Fruit fly (Drosophila melanogaster) whole organism, embryonic: Measurements from ENCODE around the gene retm.

ENCODE experiments used
- Bdp1 ChIP-seq: fragments of 200-800 bp; sonication (Bioruptor generic); optimal IDR thresholded peaks from 3 replicates; lab custom pipeline; 2016; ENCODE audit warnings: missing biosample characterization, missing genetic modification characterization
- CG10654 ChIP-seq: fragments of 200-800 bp; sonication (Bioruptor generic); optimal IDR thresholded peaks from 2 replicates; lab custom pipeline; 2016; ENCODE audit warnings: missing biosample characterization, missing genetic modification characterization
- CG11398 ChIP-seq: fragments of 200-800 bp; sonication (Bioruptor generic); optimal IDR thresholded peaks from 2 replicates; lab custom pipeline; 2016; ENCODE audit warnings: missing biosample characterization, missing genetic modification characterization
- CG11456 ChIP-seq: fragments of 200-800 bp; sonication (Bioruptor generic); IDR thresholded peaks from 3 replicates; pipeline ENCODE4 v1.3.6; 2022; ENCODE audit warnings: missing biosample characterization, missing genetic modification characterization
- CG11504 ChIP-seq: fragments of 200-800 bp; sonication (Bioruptor generic); optimal IDR thresholded peaks from 3 replicates; lab custom pipeline; 2019; ENCODE audit warnings: missing biosample characterization, mild to moderate bottlenecking, missing genetic modification characterization, moderate library complexity
- CG11723 ChIP-seq: fragments of 200-800 bp; sonication (Bioruptor generic); optimal IDR thresholded peaks from 2 replicates; lab custom pipeline; 2017; ENCODE audit warnings: missing biosample characterization, mild to moderate bottlenecking, missing genetic modification characterization
- CG12155 ChIP-seq: fragments of 200-800 bp; sonication (Bioruptor generic); optimal IDR thresholded peaks from 3 replicates; lab custom pipeline; 2016; ENCODE audit warnings: missing biosample characterization, missing genetic modification characterization
- CG12744 ChIP-seq: fragments of 200-800 bp; sonication (Bioruptor generic); optimal IDR thresholded peaks from 2 replicates; lab custom pipeline; 2016; ENCODE audit warnings: missing biosample characterization, missing genetic modification characterization
- CG13424 ChIP-seq: fragments of 200-800 bp; sonication (Bioruptor generic); optimal IDR thresholded peaks from 2 replicates; lab custom pipeline; 2019; ENCODE audit warnings: missing biosample characterization, mild to moderate bottlenecking, missing genetic modification characterization, moderate library complexity
- CG14710 ChIP-seq: fragments of 200-800 bp; sonication (Bioruptor generic); optimal IDR thresholded peaks from 3 replicates; lab custom pipeline; 2019; ENCODE audit warnings: missing biosample characterization, mild to moderate bottlenecking, missing genetic modification characterization, moderate library complexity
- CG15601 ChIP-seq: fragments of 200-800 bp; sonication (Bioruptor generic); optimal IDR thresholded peaks from 3 replicates; lab custom pipeline; 2019; ENCODE audit warnings: missing biosample characterization, mild to moderate bottlenecking, missing genetic modification characterization, moderate library complexity
- CG17361 ChIP-seq: fragments of 200-800 bp; sonication (Bioruptor generic); IDR thresholded peaks from 3 replicates; pipeline ENCODE4 v1.3.6; 2022; ENCODE audit warnings: missing biosample characterization, missing genetic modification characterization
- CG2889 ChIP-seq: fragments of 200-800 bp; sonication (Bioruptor generic); IDR thresholded peaks from 3 replicates; pipeline ENCODE4 v1.3.6; 2022; ENCODE audit warnings: missing biosample characterization, missing genetic modification characterization
- CG30020 ChIP-seq: fragments of 200-800 bp; optimal IDR thresholded peaks from 2 replicates; lab custom pipeline; 2019; ENCODE audit warnings: missing biosample characterization, mild to moderate bottlenecking, missing genetic modification characterization, moderate library complexity
- CG3407 ChIP-seq: fragments of 200-800 bp; sonication (Bioruptor generic); optimal IDR thresholded peaks from 2 replicates; lab custom pipeline; 2018; ENCODE audit warnings: missing biosample characterization, mild to moderate bottlenecking, missing genetic modification characterization
- CG4707 ChIP-seq: fragments of 200-800 bp; sonication (Bioruptor generic); optimal IDR thresholded peaks from 2 replicates; lab custom pipeline; 2018; ENCODE audit warnings: missing biosample characterization, mild to moderate bottlenecking, missing genetic modification characterization, moderate library complexity
- CG8281 ChIP-seq: fragments of 200-800 bp; sonication (Bioruptor generic); optimal IDR thresholded peaks from 2 replicates; lab custom pipeline; 2018; ENCODE audit warnings: missing biosample characterization, mild to moderate bottlenecking, missing genetic modification characterization, moderate library complexity
- CG8359 ChIP-seq: fragments of 200-800 bp; sonication (Bioruptor generic); optimal IDR thresholded peaks from 2 replicates; lab custom pipeline; 2017; ENCODE audit warnings: missing biosample characterization, mild to moderate bottlenecking, missing genetic modification characterization, borderline replicate concordance
- D19B ChIP-seq: fragments of 200-800 bp; sonication (Bioruptor generic); optimal IDR thresholded peaks from 2 replicates; lab custom pipeline; 2017; ENCODE audit warnings: missing biosample characterization, mild to moderate bottlenecking, missing genetic modification characterization
- HLH4C ChIP-seq: fragments of 200-800 bp; sonication (Bioruptor generic); IDR thresholded peaks from 3 replicates; pipeline ENCODE4 v1.3.6; 2022; ENCODE audit warnings: missing biosample characterization, missing genetic modification characterization; ENCODE audit not compliant: partially characterized antibody
- HLH54F ChIP-seq: fragments of 200-800 bp; sonication (Bioruptor generic); optimal IDR thresholded peaks from 3 replicates; lab custom pipeline; 2016; ENCODE audit warnings: missing biosample characterization, missing genetic modification characterization
- Hr3 ChIP-seq: fragments of 200-800 bp; sonication (Bioruptor generic); optimal IDR thresholded peaks from 3 replicates; lab custom pipeline; 2016; ENCODE audit warnings: missing biosample characterization, missing genetic modification characterization
- Lpt ChIP-seq: fragments of >200 bp; optimal IDR thresholded peaks from 2 replicates; lab custom pipeline; 2018; ENCODE audit warnings: missing biosample characterization, missing genetic modification characterization
- Max ChIP-seq: fragments of 200-800 bp; sonication (Bioruptor generic); optimal IDR thresholded peaks from 2 replicates; lab custom pipeline; 2016; ENCODE audit warnings: missing biosample characterization, mild to moderate bottlenecking, missing genetic modification characterization
- Mrtf ChIP-seq: fragments of 200-800 bp; sonication (Bioruptor generic); IDR thresholded peaks from 3 replicates; pipeline ENCODE4 v1.3.6; 2022; ENCODE audit warnings: missing biosample characterization, missing genetic modification characterization
- NC2β ChIP-seq: fragments of 200-800 bp; sonication (Bioruptor generic); optimal IDR thresholded peaks from 2 replicates; lab custom pipeline; 2016; ENCODE audit warnings: missing biosample characterization, missing genetic modification characterization
- Neu2 ChIP-seq: fragments of 200-800 bp; sonication (Bioruptor generic); optimal IDR thresholded peaks from 3 replicates; lab custom pipeline; 2016; ENCODE audit warnings: missing biosample characterization, missing genetic modification characterization, borderline replicate concordance
- Vsx1 ChIP-seq: fragments of 200-800 bp; sonication (Bioruptor generic); optimal IDR thresholded peaks from 2 replicates; lab custom pipeline; 2017; ENCODE audit warnings: missing biosample characterization, mild to moderate bottlenecking, missing genetic modification characterization, missing genetic modification reagents
- caup ChIP-seq: fragments of 200-800 bp; sonication (Bioruptor generic); optimal IDR thresholded peaks from 3 replicates; lab custom pipeline; 2017; ENCODE audit warnings: missing biosample characterization, mild to moderate bottlenecking, missing genetic modification characterization, moderate library complexity; ENCODE audit not compliant: severe bottlenecking
- esg ChIP-seq: fragments of 200-800 bp; sonication (Bioruptor generic); conservative IDR thresholded peaks from 2 replicates; pipeline ENCODE4 v1.3.6; 2022; ENCODE audit warnings: missing biosample characterization, missing genetic modification characterization
- exex ChIP-seq: fragments of 200-800 bp; sonication (Bioruptor generic); optimal IDR thresholded peaks from 4 replicates; lab custom pipeline; 2018; ENCODE audit warnings: missing biosample characterization, mild to moderate bottlenecking, missing genetic modification characterization, moderate library complexity
- fd64A ChIP-seq: fragments of 200-800 bp; sonication (Bioruptor generic); optimal IDR thresholded peaks from 3 replicates; lab custom pipeline; 2018; ENCODE audit warnings: missing biosample characterization, mild to moderate bottlenecking, missing genetic modification characterization
- fd96Cb ChIP-seq: fragments of 200-800 bp; sonication (Bioruptor generic); optimal IDR thresholded peaks from 2 replicates; lab custom pipeline; 2018; ENCODE audit warnings: missing biosample characterization, mild to moderate bottlenecking, missing genetic modification characterization, moderate library complexity
- ftz-f1 ChIP-seq: fragments of 200-800 bp; sonication (Bioruptor generic); optimal IDR thresholded peaks from 2 replicates; lab custom pipeline; 2016; ENCODE audit warnings: missing biosample characterization, missing genetic modification characterization
- fu2 ChIP-seq: fragments of 200-800 bp; sonication (Bioruptor generic); optimal IDR thresholded peaks from 2 replicates; lab custom pipeline; 2016; ENCODE audit warnings: missing biosample characterization, missing genetic modification characterization
- gsb ChIP-seq: fragments of 200-800 bp; sonication (Bioruptor generic); IDR thresholded peaks from 2 replicates; pipeline ENCODE4 v1.3.6; 2022; ENCODE audit warnings: missing biosample characterization, missing genetic modification characterization
- kay ChIP-seq: fragments of 200-800 bp; sonication (Bioruptor generic); optimal IDR thresholded peaks from 2 replicates; lab custom pipeline; 2016; ENCODE audit warnings: missing biosample characterization, missing genetic modification characterization
- pan ChIP-seq, 4 experiments: fragments of >200 bp in 3 of 4; fragments of 200-800 bp in 1 of 4; sonication (Bioruptor generic) in 1 of 4; optimal IDR thresholded peaks in 3 of 4; IDR thresholded peaks in 1 of 4; 2 replicates each; pipeline versions ENCODE4 v1.3.6 to Lab custom; 2017 to 2022; ENCODE audit warnings: missing biosample characterization in 2 of 4, missing genetic modification characterization in 2 of 4, mixed read lengths in 1 of 4
- prd ChIP-seq, 3 experiments: fragments of >200 bp in 2 of 3; fragments of 200-800 bp in 1 of 3; sonication (Bioruptor generic) in 1 of 3; optimal IDR thresholded peaks in 2 of 3; IDR thresholded peaks in 1 of 3; 2 replicates in 2 of 3; 3 replicates in 1 of 3; pipeline versions ENCODE4 v1.3.6 to Lab custom; 2017 to 2022; ENCODE audit warnings: missing biosample characterization in 1 of 3, missing genetic modification characterization in 1 of 3
- pros ChIP-seq: fragments of 200-800 bp; sonication (Bioruptor generic); optimal IDR thresholded peaks from 3 replicates; lab custom pipeline; 2019; ENCODE audit warnings: missing biosample characterization, mild to moderate bottlenecking, missing genetic modification characterization, moderate library complexity
- scrt ChIP-seq: fragments of 200-800 bp; sonication (Bioruptor generic); optimal IDR thresholded peaks from 2 replicates; lab custom pipeline; 2018; ENCODE audit warnings: missing biosample characterization, mild to moderate bottlenecking, missing genetic modification characterization, moderate library complexity
- sd ChIP-seq: fragments of 200-800 bp; sonication (Bioruptor generic); optimal IDR thresholded peaks from 3 replicates; lab custom pipeline; 2018; ENCODE audit warnings: missing biosample characterization, mild to moderate bottlenecking, missing genetic modification characterization, moderate library complexity
- slbo ChIP-seq: fragments of 200-800 bp; sonication (Bioruptor generic); IDR thresholded peaks from 2 replicates; pipeline ENCODE4 v1.3.6; 2022; ENCODE audit warnings: missing biosample characterization, missing genetic modification characterization
- so ChIP-seq: fragments of 200-800 bp; sonication (Bioruptor generic); IDR thresholded peaks from 3 replicates; pipeline ENCODE4 v1.3.6; 2022; ENCODE audit warnings: missing biosample characterization, missing genetic modification characterization
- sqz ChIP-seq: fragments of 200-800 bp; sonication (Bioruptor generic); optimal IDR thresholded peaks from 3 replicates; lab custom pipeline; 2018; ENCODE audit warnings: missing biosample characterization, mild to moderate bottlenecking, missing genetic modification characterization
- trem ChIP-seq: fragments of 200-800 bp; optimal IDR thresholded peaks from 3 replicates; lab custom pipeline; 2019; ENCODE audit warnings: missing biosample characterization, mild to moderate bottlenecking, missing genetic modification characterization, moderate library complexity
- zfh1 ChIP-seq: fragments of 200-800 bp; sonication (Bioruptor generic); IDR thresholded peaks from 3 replicates; pipeline ENCODE4 v1.3.6; 2022; ENCODE audit warnings: missing biosample characterization, missing genetic modification characterization
- zfh2 ChIP-seq: fragments of 200-800 bp; sonication (Bioruptor generic); optimal IDR thresholded peaks from 2 replicates; lab custom pipeline; 2016; ENCODE audit warnings: missing biosample characterization, missing genetic modification characterization

Gene retm

DNA sequence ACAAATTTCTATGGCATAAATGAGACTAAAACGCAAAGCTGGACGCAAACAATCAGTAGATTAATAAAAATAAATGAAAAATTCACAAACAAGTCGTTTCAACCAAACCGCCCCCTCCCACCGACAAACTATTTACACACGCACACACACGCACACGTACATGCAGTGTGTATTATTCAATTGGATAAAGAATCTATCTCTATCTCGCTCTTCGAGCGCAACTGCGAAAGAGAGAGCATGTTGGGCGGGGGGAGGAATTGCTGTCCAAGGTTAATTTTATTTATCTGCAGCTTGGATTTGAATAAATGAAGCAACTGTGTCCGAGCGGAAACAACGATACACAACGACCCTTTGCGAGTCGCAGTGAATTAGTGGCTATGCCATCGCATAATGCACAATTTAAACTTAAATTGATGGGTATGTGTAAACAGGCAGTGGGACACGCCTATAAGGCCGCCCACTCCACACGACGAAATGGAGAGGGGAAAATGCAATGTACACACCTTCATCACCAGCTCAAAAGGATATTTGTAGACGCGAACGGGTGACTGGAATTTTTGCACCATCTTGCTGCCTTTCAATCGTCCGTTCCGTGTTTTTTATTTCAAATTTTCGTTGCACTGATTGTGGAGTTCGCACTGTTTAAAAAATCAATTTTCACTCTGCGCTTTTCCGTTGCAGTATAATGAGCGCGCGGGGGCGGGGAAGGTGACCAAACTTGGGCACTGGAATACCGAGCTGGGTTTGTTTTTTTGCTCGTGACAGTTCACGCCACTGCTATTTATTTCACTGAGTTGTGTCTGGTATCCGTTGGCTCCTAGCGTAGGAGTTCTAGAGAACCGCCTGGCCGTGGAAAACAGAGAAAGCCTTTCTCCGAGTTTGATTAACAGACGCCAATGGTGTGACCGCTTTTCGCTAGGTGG is at the start of gene retm (continued):
- TF ChIP-seq CG11723 = no peak
- peak; percentile 58 for TF ChIP-seq pros
- TF ChIP-seq CG13424 = no peak
- peak; percentile 50 for TF ChIP-seq CG30020 (tag; lab: Kevin White, UChicago)
- no peak for TF ChIP-seq zfh1 (GFP tag; lab: Robert Waterston, UW)
- no peak for TF ChIP-seq Neu2 (GFP tag; lab: Kevin White, UChicago)
- no peak for TF ChIP-seq sqz (GFP tag; lab: Kevin White, UChicago)
- no peak for TF ChIP-seq CG14710
- TF ChIP-seq slbo (GFP tag; lab: Robert Waterston, UW) = no peak
- TF ChIP-seq CG11398 (GFP tag; lab: Kevin White, UChicago) = no peak
- TF ChIP-seq scrt (GFP tag; lab: Kevin White, UChicago) = no peak
- TF ChIP-seq D19B (GFP tag; lab: Kevin White, UChicago) = no peak
- no peak for TF ChIP-seq CG3407 (GFP tag; lab: Kevin White, UChicago)
- TF ChIP-seq CG8359 (GFP tag; lab: Kevin White, UChicago) = no peak
- no peak for TF ChIP-seq CG4707 (GFP tag; lab: Kevin White, UChicago)
- TF ChIP-seq HLH4C (GFP tag; lab: Robert Waterston, UW) = no peak
- no peak for TF ChIP-seq gsb (GFP tag; lab: Robert Waterston, UW)
- no peak for TF ChIP-seq Hr3 (GFP tag; lab: Kevin White, UChicago)
- TF ChIP-seq exex (tag; lab: Kevin White, UChicago) = peak; percentile 15
- no peak for TF ChIP-seq CG11456 (GFP tag; lab: Robert Waterston, UW)
- TF ChIP-seq CG12155 = no peak
- peak; percentile 71 for TF ChIP-seq sd
- TF ChIP-seq Vsx1 (GFP tag; lab: Kevin White, UChicago) = no peak
- TF ChIP-seq esg (GFP tag; lab: Robert Waterston, UW) = no peak
- no peak for TF ChIP-seq Lpt
- no peak for TF ChIP-seq Max
- no peak for TF ChIP-seq HLH54F
- peak; percentile 91 for TF ChIP-seq CG15601
- TF ChIP-seq NC2β (GFP tag; lab: Kevin White, UChicago) = no peak
- no peak for TF ChIP-seq kay
- TF ChIP-seq fd64A (GFP tag; lab: Kevin White, UChicago) = peak; percentile 19
- TF ChIP-seq CG11504 (tag; lab: Kevin White, UChicago) = no peak
- no peak for TF ChIP-seq CG8281 (tag; lab: Kevin White, UChicago)
- TF ChIP-seq Bdp1 (GFP tag; lab: Kevin White, UChicago) = no peak
- no peak for TF ChIP-seq Mrtf (GFP tag; lab: Robert Waterston, UW)
- TF ChIP-seq fd96Cb (tag; lab: Kevin White, UChicago) = no peak
- TF ChIP-seq fu2 (GFP tag; lab: Kevin White, UChicago) = no peak
- no peak for TF ChIP-seq CG17361 (GFP tag; lab: Robert Waterston, UW)
- no peak for TF ChIP-seq prd (optimal IDR thresholded peaks at IDR 0.05; lab: Kevin White, UChicago)
- no peak for TF ChIP-seq prd (GFP tag; IDR thresholded peaks at IDR 0.05; lab: Robert Waterston, UW)
- peak; percentile 92 for TF ChIP-seq ftz-f1 (GFP tag; lab: Kevin White, UChicago)
- TF ChIP-seq pan (optimal IDR thresholded peaks at IDR 0.05; lab: Kevin White, UChicago) = no peak
- TF ChIP-seq pan (GFP tag; optimal IDR thresholded peaks at IDR 0.05 in 1 of 2, IDR thresholded peaks at IDR 0.05 in 1 of 2) = no peak
- no peak for TF ChIP-seq caup (GFP tag; lab: Kevin White, UChicago)
- no peak for TF ChIP-seq trem
- TF ChIP-seq so (GFP tag; lab: Robert Waterston, UW) = no peak
- TF ChIP-seq CG2889 = no peak
- TF ChIP-seq CG12744 = no peak
- no peak for TF ChIP-seq CG10654
- TF ChIP-seq zfh2 (GFP tag; lab: Kevin White, UChicago) = no peak
